Worm (Caenorhabditis elegans) whole organism, midembryonic: ENCODE results near the gene str-138.

Source experiments
- med-1 ChIP-seq: sonication (generic microtip); optimal IDR thresholded peaks from 2 replicates; lab custom pipeline; 2017; ENCODE audit warnings: missing genetic modification characterization, mild to moderate bottlenecking, missing compliant biosample characterization, antibody characterized with exemption, missing genetic modification reagents; ENCODE audit not compliant: insufficient read depth
- tab-1 ChIP-seq: fragments of 200-800 bp; sonication (Bioruptor generic); IDR thresholded peaks from 2 replicates; pipeline ENCODE4 v1.3.6; 2022; ENCODE audit warnings: missing genetic modification characterization, missing compliant biosample characterization
- ztf-23 ChIP-seq: fragments of 200-800 bp; sonication (Bioruptor generic); IDR thresholded peaks from 2 replicates; pipeline ENCODE4 v1.3.6; 2022; ENCODE audit warnings: missing genetic modification reagents, missing genetic modification characterization, missing compliant biosample characterization

DNA sequence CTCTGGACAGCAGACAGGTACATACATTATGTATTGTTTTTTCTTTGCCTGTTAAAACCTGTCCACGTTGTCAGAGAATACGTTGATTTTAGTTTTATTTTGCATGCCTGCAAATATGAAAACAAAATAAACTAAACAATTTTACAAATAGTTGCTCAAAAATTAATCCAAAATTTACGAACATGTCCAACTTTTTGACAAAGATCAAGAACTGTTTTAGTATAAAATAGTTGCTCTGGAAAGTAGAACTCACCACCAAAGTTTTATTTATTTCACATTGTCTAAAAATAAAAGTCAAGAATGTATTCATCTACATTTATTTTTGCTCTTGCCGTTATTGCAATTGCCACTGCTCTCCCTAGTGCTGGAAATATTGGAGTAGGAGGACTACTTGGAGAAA, 46.0 kb downstream of the str-138 start, which contains the start of gene srlf-16:
- no peak for TF ChIP-seq med-1 (GFP tag; lab: Kevin White, UChicago)
- no peak for TF ChIP-seq tab-1 (GFP tag; lab: Robert Waterston, UW)
- TF ChIP-seq ztf-23: no peak
